Worm (Caenorhabditis elegans): ENCODE data around the gene Y26E6A.3.
A peak's percentile ranks its signal among the peaks of the same experiment; 100 is the strongest.

Y26E6A.3 gene

ce11 chrX:13873324-13873933 is 36.3 kb downstream of the Y26E6A.3 start (continued):
- TF ChIP-seq spr-3 (GFP tag; optimal IDR thresholded peaks at IDR 0.05) = no peak
- no peak for TF ChIP-seq R02D3.7 (tag; optimal IDR thresholded peaks at IDR 0.05)
- TF ChIP-seq nhr-41 (GFP tag; IDR thresholded peaks at IDR 0.05) = no peak
- TF ChIP-seq dmd-9 (GFP tag; IDR thresholded peaks at IDR 0.05) = no peak
- TF ChIP-seq vab-7 (GFP tag; IDR thresholded peaks at IDR 0.05) = no peak
- no peak for TF ChIP-seq arid-1 (GFP tag; conservative IDR thresholded peaks at IDR 0.05)
- TF ChIP-seq ceh-20 (GFP tag; IDR thresholded peaks at IDR 0.05) = 0 out of 2 replicates have a peak, but pooled peaks have one; percentile 29
- TF ChIP-seq Y75B8A.6 (GFP tag; IDR thresholded peaks at IDR 0.05) = no peak
- TF ChIP-seq dmd-8 (GFP tag; IDR thresholded peaks at IDR 0.05) = no peak
- TF ChIP-seq hlh-11 (tag; optimal IDR thresholded peaks at IDR 0.05) = peak; percentile 42
- no peak for TF ChIP-seq Y48G9A.11 (GFP tag; IDR thresholded peaks at IDR 0.05)
- TF ChIP-seq aha-1 (tag) = peak; percentile 87
- TF ChIP-seq cey-2 (tag; optimal IDR thresholded peaks at IDR 0.05; ENCODE audit: borderline replicate concordance, insufficient read depth) = no peak
- no peak for TF ChIP-seq spr-1 (tag; optimal IDR thresholded peaks at IDR 0.05)
- no peak for TF ChIP-seq nhr-77 (tag; optimal IDR thresholded peaks at IDR 0.05)
- no peak for TF ChIP-seq lin-13 (GFP tag; optimal IDR thresholded peaks at IDR 0.05)
- no peak for TF ChIP-seq madf-5 (GFP tag; IDR thresholded peaks at IDR 0.05)
- TF ChIP-seq pqm-1 (tag; optimal IDR thresholded peaks at IDR 0.05) = no peak
- TF ChIP-seq nhr-76 (tag; optimal IDR thresholded peaks at IDR 0.05) = no peak
- TF ChIP-seq mdl-1 (tag; optimal IDR thresholded peaks at IDR 0.05) = no peak
- no peak for TF ChIP-seq lin-38 (GFP tag; IDR thresholded peaks at IDR 0.05)
- no peak for TF ChIP-seq ceh-28 (tag; optimal IDR thresholded peaks at IDR 0.05)
- TF ChIP-seq lim-7 (GFP tag; IDR thresholded peaks at IDR 0.05) = no peak
- no peak for TF ChIP-seq F49E8.2 (tag; optimal IDR thresholded peaks at IDR 0.05; ENCODE audit: borderline replicate concordance)
- TF ChIP-seq unc-62 (GFP tag; optimal IDR thresholded peaks at IDR 0.05 in 1 of 2) = peak in 1 of 2 experiments; percentile 64
- no peak for TF ChIP-seq unc-62 (tag; optimal IDR thresholded peaks at IDR 0.05)
- TF ChIP-seq ces-1 (GFP tag; optimal IDR thresholded peaks at IDR 0.05) = no peak
- no peak for TF ChIP-seq ctbp-1 (GFP tag; IDR thresholded peaks at IDR 0.05)
- 0 out of 2 replicates have a peak, but pooled peaks have one; percentile 52 for TF ChIP-seq tra-1 (GFP tag; IDR thresholded peaks at IDR 0.05)
- TF ChIP-seq zag-1 (tag; optimal IDR thresholded peaks at IDR 0.05) = no peak
- TF ChIP-seq egl-43 (GFP tag; IDR thresholded peaks at IDR 0.05) = no peak
- TF ChIP-seq daf-12 (tag; optimal IDR thresholded peaks at IDR 0.05) = no peak
- TF ChIP-seq sdz-12 (GFP tag; optimal IDR thresholded peaks at IDR 0.05) = no peak
- no peak for TF ChIP-seq F26F4.8 (GFP tag; conservative IDR thresholded peaks at IDR 0.05)
- TF ChIP-seq dmd-6 (GFP tag; IDR thresholded peaks at IDR 0.05) = no peak
- no peak for TF ChIP-seq lin-15B (tag; optimal IDR thresholded peaks at IDR 0.05)
- TF ChIP-seq ztf-11 (tag; optimal IDR thresholded peaks at IDR 0.05) = no peak
- no peak for TF ChIP-seq lin-1 (GFP tag; IDR thresholded peaks at IDR 0.05)
- no peak for TF ChIP-seq mdt-29 (GFP tag; IDR thresholded peaks at IDR 0.05)
- no peak for TF ChIP-seq zip-2 (tag; optimal IDR thresholded peaks at IDR 0.05)

ce11 chrX:13871110-13871509 is 38.6 kb downstream of the Y26E6A.3 start:
- no peak for TF ChIP-seq ztf-11 (tag; optimal IDR thresholded peaks at IDR 0.05)
- TF ChIP-seq daf-16 (GFP tag; optimal IDR thresholded peaks at IDR 0.05) = peak in 1 of 2 experiments; percentile 57
- no peak for TF ChIP-seq daf-16 (tag; optimal IDR thresholded peaks at IDR 0.05)
- TF ChIP-seq unc-39 (tag; optimal IDR thresholded peaks at IDR 0.05) = no peak
- TF ChIP-seq egl-27 (tag; optimal IDR thresholded peaks at IDR 0.05) = no peak
- TF ChIP-seq dve-1 (tag; optimal IDR thresholded peaks at IDR 0.05; ENCODE audit: insufficient read depth) = no peak
- no peak for TF ChIP-seq lsy-2 (tag; optimal IDR thresholded peaks at IDR 0.05)
- no peak for TF ChIP-seq F44E2.7 (GFP tag; IDR thresholded peaks at IDR 0.05)
- TF ChIP-seq fkh-10 (GFP tag; optimal IDR thresholded peaks at IDR 0.05) = no peak
- TF ChIP-seq tag-97 (GFP tag; IDR thresholded peaks at IDR 0.05) = no peak
- TF ChIP-seq mep-1 (tag; optimal IDR thresholded peaks at IDR 0.05) = no peak
- no peak for TF ChIP-seq jun-1 (tag; optimal IDR thresholded peaks at IDR 0.05)
- TF ChIP-seq hlh-11 (tag; optimal IDR thresholded peaks at IDR 0.05) = peak; percentile 15
- TF ChIP-seq ztf-7 (tag; optimal IDR thresholded peaks at IDR 0.05) = no peak
